Worm (Caenorhabditis elegans) whole organism, L4 larva: ENCODE measurements around the gene spo-11.

ENCODE experiments used
- F10B5.3 ChIP-seq: sonication (generic microtip); optimal IDR thresholded peaks from 2 replicates; lab custom pipeline; 2016; ENCODE audit warnings: mild to moderate bottlenecking, missing genetic modification characterization, missing compliant biosample characterization
- F44E2.7 ChIP-seq: fragments of 200-800 bp; sonication (Bioruptor generic); IDR thresholded peaks from 2 replicates; pipeline ENCODE4 v2.1.2; 2022; ENCODE audit warnings: missing genetic modification characterization, missing compliant biosample characterization
- T20F7.1 ChIP-seq: fragments of 200-800 bp; sonication (Bioruptor generic); optimal IDR thresholded peaks from 2 replicates; lab custom pipeline; 2018; ENCODE audit warnings: mild to moderate bottlenecking, missing genetic modification characterization, missing compliant biosample characterization
- Y5F2A.4 ChIP-seq: fragments of 200-800 bp; sonication (Bioruptor generic); optimal IDR thresholded peaks from 2 replicates; lab custom pipeline; 2018; ENCODE audit warnings: mild to moderate bottlenecking, missing genetic modification characterization, missing compliant biosample characterization
- aha-1 ChIP-seq: fragments of 150-350 bp; peaks from one replicate; lab custom pipeline; 2014; ENCODE audit warnings: missing biosample characterization, missing genetic modification characterization
- aly-2 ChIP-seq: sonication (generic microtip); optimal IDR thresholded peaks from 2 replicates; lab custom pipeline; 2018; ENCODE audit warnings: missing biosample characterization, missing genetic modification characterization
- ama-1 ChIP-seq: fragments of 150-350 bp; optimal IDR thresholded peaks from 2 replicates; lab custom pipeline; 2014; ENCODE audit warnings: inconsistent platforms, mixed read lengths
- attf-4 ChIP-seq: sonication (generic microtip); optimal IDR thresholded peaks from 3 replicates; lab custom pipeline; 2017; ENCODE audit warnings: missing biosample characterization, missing genetic modification characterization
- ceh-62 ChIP-seq: sonication (generic microtip); optimal IDR thresholded peaks from 2 replicates; lab custom pipeline; 2017; ENCODE audit warnings: missing biosample characterization, missing genetic modification characterization
- cey-2 ChIP-seq: sonication (generic microtip); optimal IDR thresholded peaks from 3 replicates; lab custom pipeline; 2017; ENCODE audit warnings: missing genetic modification characterization, mild to moderate bottlenecking, missing compliant biosample characterization, antibody characterized with exemption, borderline replicate concordance; ENCODE audit not compliant: insufficient read depth
- ctbp-1 ChIP-seq: fragments of 200-800 bp; sonication (Bioruptor generic); IDR thresholded peaks from 2 replicates; pipeline ENCODE4 v1.3.6; 2022; ENCODE audit warnings: missing genetic modification reagents, missing genetic modification characterization, missing compliant biosample characterization
- daf-16 ChIP-seq, 3 experiments: sonication (generic microtip); optimal IDR thresholded peaks; 2 replicates each; lab custom pipeline; 2016 to 2017; ENCODE audit warnings: missing genetic modification characterization in 3 of 3, missing genetic modification reagents in 3 of 3, mild to moderate bottlenecking in 2 of 3, missing compliant biosample characterization in 2 of 3, missing biosample characterization in 1 of 3, moderate library complexity in 1 of 3
- daf-19 ChIP-seq: fragments of 200-800 bp; sonication (Bioruptor generic); conservative IDR thresholded peaks from 2 replicates; pipeline ENCODE4 v1.3.6; 2022; ENCODE audit warnings: missing genetic modification characterization, missing compliant biosample characterization
- daf-8 ChIP-seq: fragments of 200-800 bp; sonication (Bioruptor generic); IDR thresholded peaks from 2 replicates; pipeline ENCODE4 v1.3.6; 2022; ENCODE audit warnings: missing genetic modification characterization, missing compliant biosample characterization
- dmd-8 ChIP-seq: fragments of 200-800 bp; sonication (Bioruptor generic); IDR thresholded peaks from 2 replicates; pipeline ENCODE4 v1.3.6; 2022; ENCODE audit warnings: missing genetic modification characterization, missing compliant biosample characterization
- dmd-9 ChIP-seq: fragments of 200-800 bp; sonication (Bioruptor generic); IDR thresholded peaks from 2 replicates; pipeline ENCODE4 v1.3.6; 2022; ENCODE audit warnings: missing genetic modification reagents, missing genetic modification characterization, missing compliant biosample characterization
- dpl-1 ChIP-seq: fragments of 150-350 bp; optimal IDR thresholded peaks from 2 replicates; lab custom pipeline; 2014; ENCODE audit warnings: missing biosample characterization, missing genetic modification reagents, missing genetic modification characterization
- duxl-1 ChIP-seq: sonication (generic microtip); optimal IDR thresholded peaks from 2 replicates; lab custom pipeline; 2016; ENCODE audit warnings: mild to moderate bottlenecking, missing genetic modification characterization, moderate library complexity, missing compliant biosample characterization; ENCODE audit not compliant: poor library complexity
- egl-27 ChIP-seq: sonication (generic microtip); optimal IDR thresholded peaks from 3 replicates; lab custom pipeline; 2017; ENCODE audit warnings: missing biosample characterization, missing genetic modification reagents, missing genetic modification characterization
- egl-43 ChIP-seq: fragments of 200-800 bp; sonication (Bioruptor generic); IDR thresholded peaks from 2 replicates; pipeline ENCODE4 v1.3.6; 2022; ENCODE audit warnings: missing genetic modification reagents, missing genetic modification characterization, missing compliant biosample characterization
- gei-8 ChIP-seq: fragments of 200-800 bp; sonication (Bioruptor generic); optimal IDR thresholded peaks from 2 replicates; lab custom pipeline; 2018; ENCODE audit warnings: mild to moderate bottlenecking, missing genetic modification characterization, missing compliant biosample characterization
- lim-7 ChIP-seq: fragments of 200-800 bp; sonication (Bioruptor generic); IDR thresholded peaks from 2 replicates; pipeline ENCODE4 v1.3.6; 2022; ENCODE audit warnings: missing genetic modification characterization, missing compliant biosample characterization
- lin-1 ChIP-seq: fragments of 200-800 bp; sonication (Bioruptor generic); IDR thresholded peaks from 2 replicates; pipeline ENCODE4 v1.3.6; 2022; ENCODE audit warnings: missing genetic modification reagents, missing genetic modification characterization, missing compliant biosample characterization
- lin-15B ChIP-seq: fragments of 150-350 bp; sonication (generic microtip); optimal IDR thresholded peaks from 3 replicates; lab custom pipeline; 2014; ENCODE audit warnings: missing biosample characterization, missing genetic modification characterization
- lin-29 ChIP-seq: fragments of 200-800 bp; sonication (Bioruptor generic); IDR thresholded peaks from 2 replicates; pipeline ENCODE4 v1.3.6; 2022; ENCODE audit warnings: missing genetic modification reagents, missing genetic modification characterization, missing compliant biosample characterization
- lsy-2 ChIP-seq, 2 experiments: fragments of 150-350 bp in 1 of 2; sonication (generic microtip) in 1 of 2; optimal IDR thresholded peaks; 2 replicates each; lab custom pipeline; 2014 to 2017; ENCODE audit warnings: missing biosample characterization in 2 of 2, missing genetic modification characterization in 2 of 2
- mep-1 ChIP-seq: fragments of 150-350 bp; sonication (generic microtip); optimal IDR thresholded peaks from 3 replicates; lab custom pipeline; 2014; ENCODE audit warnings: missing biosample characterization, missing genetic modification characterization
- mxl-2 ChIP-seq: fragments of 200-800 bp; sonication (Bioruptor generic); conservative IDR thresholded peaks from 2 replicates; pipeline ENCODE4 v1.3.6; 2022; ENCODE audit warnings: missing genetic modification reagents, missing genetic modification characterization, missing compliant biosample characterization
- mxl-3 ChIP-seq: fragments of 200-800 bp; sonication (Bioruptor generic); optimal IDR thresholded peaks from 2 replicates; lab custom pipeline; 2018; ENCODE audit warnings: mild to moderate bottlenecking, missing genetic modification characterization, missing compliant biosample characterization
- nhr-102 ChIP-seq: sonication (generic microtip); optimal IDR thresholded peaks from 2 replicates; lab custom pipeline; 2016; ENCODE audit warnings: mild to moderate bottlenecking, missing genetic modification characterization, moderate library complexity, missing compliant biosample characterization
- nhr-111 ChIP-seq: fragments of 200-800 bp; sonication (Bioruptor generic); optimal IDR thresholded peaks from 2 replicates; lab custom pipeline; 2018; ENCODE audit warnings: mild to moderate bottlenecking, missing genetic modification characterization, missing compliant biosample characterization
- nhr-237 ChIP-seq: sonication (generic microtip); optimal IDR thresholded peaks from 2 replicates; lab custom pipeline; 2017; ENCODE audit warnings: missing biosample characterization, missing genetic modification characterization
- nhr-28 ChIP-seq: fragments of 150-350 bp; optimal IDR thresholded peaks from 2 replicates; lab custom pipeline; 2014; ENCODE audit warnings: missing biosample characterization, missing genetic modification characterization
- nhr-41 ChIP-seq: fragments of 200-800 bp; sonication (Bioruptor generic); IDR thresholded peaks from 2 replicates; pipeline ENCODE4 v1.3.6; 2022; ENCODE audit warnings: missing genetic modification reagents, missing genetic modification characterization, missing compliant biosample characterization
- nhr-42 ChIP-seq: fragments of 200-800 bp; sonication (Bioruptor generic); IDR thresholded peaks from 2 replicates; pipeline ENCODE4 v1.3.6; 2022; ENCODE audit warnings: missing genetic modification characterization, missing compliant biosample characterization
- nhr-76 ChIP-seq: fragments of 150-350 bp; optimal IDR thresholded peaks from 2 replicates; lab custom pipeline; 2014; ENCODE audit warnings: missing biosample characterization, missing genetic modification characterization
- pqm-1 ChIP-seq: sonication (generic microtip); optimal IDR thresholded peaks from 2 replicates; lab custom pipeline; 2017; ENCODE audit warnings: missing biosample characterization, missing genetic modification characterization
- rbr-2 ChIP-seq: sonication (generic microtip); optimal IDR thresholded peaks from 2 replicates; lab custom pipeline; 2016; ENCODE audit warnings: missing genotype, missing genetic modification characterization, missing compliant biosample characterization
- skn-1 ChIP-seq: fragments of 150-350 bp; optimal IDR thresholded peaks from 2 replicates; lab custom pipeline; 2014; ENCODE audit warnings: missing biosample characterization, missing genetic modification characterization
- snpc-1.2 ChIP-seq: fragments of 200-800 bp; sonication (Bioruptor generic); IDR thresholded peaks from 2 replicates; pipeline ENCODE4 v1.3.6; 2022; ENCODE audit warnings: missing genetic modification reagents, missing genetic modification characterization, missing compliant biosample characterization
- spr-1 ChIP-seq: sonication (generic microtip); optimal IDR thresholded peaks from 2 replicates; lab custom pipeline; 2016; ENCODE audit warnings: mild to moderate bottlenecking, missing genetic modification characterization, missing compliant biosample characterization
- unc-39 ChIP-seq: sonication (generic microtip); optimal IDR thresholded peaks from 2 replicates; lab custom pipeline; 2017; ENCODE audit warnings: missing biosample characterization, missing genetic modification characterization
- zag-1 ChIP-seq: fragments of 150-350 bp; optimal IDR thresholded peaks from 2 replicates; lab custom pipeline; 2014; ENCODE audit warnings: missing biosample characterization, missing genetic modification characterization
- ztf-11 ChIP-seq: fragments of 150-350 bp; optimal IDR thresholded peaks from 2 replicates; lab custom pipeline; 2014; ENCODE audit warnings: missing biosample characterization, missing genetic modification characterization
- ztf-7 ChIP-seq: fragments of 150-350 bp; optimal IDR thresholded peaks from 2 replicates; lab custom pipeline; 2014; ENCODE audit warnings: missing biosample characterization, missing genetic modification characterization

Gene spo-11

ce11 chrIV:11125200-11125599 lies 538 bp upstream of the spo-11 start (continued):
- TF ChIP-seq attf-4 (no peak), dmd-8 (GFP tag; lab: Robert Waterston, UW) (no peak), duxl-1 (tag; lab: Kevin White, UChicago) (no peak), mxl-2 (no peak), ztf-11 (tag; lab: Kevin White, UChicago) (no peak), nhr-76 (no peak), aha-1 (tag; lab: Kevin White, UChicago) (peak; percentile 74), aly-2 (tag; lab: Kevin White, UChicago) (no peak), mep-1 (peak; percentile 46), lsy-2 (tag; optimal IDR thresholded peaks at IDR 0.05; lab: Kevin White, UChicago) (peak in 1 of 2 experiments; percentile 70), unc-39 (no peak), nhr-41 (GFP tag; lab: Robert Waterston, UW) (no peak)

ce11 chrIV:11119972-11120562 lies 4.6 kb downstream of the spo-11 start:
- TF ChIP-seq rbr-2 (tag; lab: Kevin White, UChicago): no peak
- no peak for TF ChIP-seq nhr-102 (tag; lab: Kevin White, UChicago)
- TF ChIP-seq nhr-28 (tag; lab: Kevin White, UChicago): peak; percentile 17

ce11 chrIV:11118837-11119491 lies 5.7 kb downstream of the spo-11 start, which contains the start of the genes imp-2 and enpl-1:
imp-2 (minus strand) TSS chrIV:11118887.
enpl-1 (plus strand) TSS chrIV:11119298.
- TF ChIP-seq dmd-8 (GFP tag; lab: Robert Waterston, UW) (0 out of 2 replicates have a peak, but pooled peaks have one; percentile 53), nhr-111 (GFP tag; lab: Kevin White, UChicago) (no peak), T20F7.1 (GFP tag; lab: Kevin White, UChicago) (peak; percentile 85), ama-1 (lab: Kevin White, UChicago) (peak; percentile 21), skn-1 (tag; lab: Kevin White, UChicago) (no peak), F10B5.3 (tag; lab: Kevin White, UChicago) (peak; percentile 69), ctbp-1 (GFP tag; lab: Robert Waterston, UW) (peak; percentile 82), pqm-1 (tag; lab: Kevin White, UChicago) (peak; percentile 64), daf-8 (GFP tag; lab: Robert Waterston, UW) (no peak), daf-16 (GFP tag; optimal IDR thresholded peaks at IDR 0.05; lab: Kevin White, UChicago) (peak in 1 of 2 experiments; percentile 74), daf-16 (tag; optimal IDR thresholded peaks at IDR 0.05; lab: Kevin White, UChicago) (peak; percentile 72), gei-8 (GFP tag; lab: Kevin White, UChicago) (peak; percentile 76), ztf-11 (tag; lab: Kevin White, UChicago) (no peak), rbr-2 (tag; lab: Kevin White, UChicago) (peak; percentile 90), egl-43 (GFP tag; lab: Robert Waterston, UW) (peak; percentile 86), nhr-102 (tag; lab: Kevin White, UChicago) (peak; percentile 82), mxl-3 (GFP tag; lab: Kevin White, UChicago) (peak; percentile 100), snpc-1.2 (GFP tag; lab: Robert Waterston, UW) (no peak), nhr-237 (tag; lab: Kevin White, UChicago) (no peak), nhr-28 (tag; lab: Kevin White, UChicago) (peak; percentile 73), cey-2 (tag; lab: Kevin White, UChicago) (no peak), spr-1 (tag; lab: Kevin White, UChicago) (peak; percentile 59), egl-27 (tag; lab: Kevin White, UChicago) (no peak), lin-29 (GFP tag; lab: Robert Waterston, UW) (peak; percentile 52; the same call in 1 of the 2 replicates), ceh-62 (tag; lab: Kevin White, UChicago) (no peak), lin-1 (GFP tag; lab: Robert Waterston, UW) (peak; percentile 70; the same call in 1 of the 2 replicates), ztf-7 (tag; lab: Kevin White, UChicago) (no peak), dpl-1 (GFP tag; lab: Kevin White, UChicago) (peak; percentile 78), F44E2.7 (GFP tag; lab: Robert Waterston, UW) (no peak), nhr-76 (no peak), duxl-1 (tag; lab: Kevin White, UChicago) (peak; percentile 53), zag-1 (peak; percentile 68), nhr-41 (GFP tag; lab: Robert Waterston, UW) (no peak), lim-7 (GFP tag; lab: Robert Waterston, UW) (peak; percentile 17; the same call in 1 of the 2 replicates), lin-15B (no peak), nhr-42 (GFP tag; lab: Robert Waterston, UW) (peak; percentile 58; the same call in 1 of the 2 replicates), mep-1 (peak; percentile 96), Y5F2A.4 (GFP tag; lab: Kevin White, UChicago) (no peak), dmd-9 (GFP tag; lab: Robert Waterston, UW) (peak; percentile 55; the same call in 1 of the 2 replicates), daf-19 (GFP tag; lab: Robert Waterston, UW) (no peak)
